Worm (Caenorhabditis elegans): ENCODE data around the gene C08H9.16.

ce11 chrII:9943246-9943645 is 50.7 kb downstream of the C08H9.16 start:
- TF ChIP-seq skn-1 (tag; optimal IDR thresholded peaks at IDR 0.05) = no peak
- no peak for TF ChIP-seq lin-13 (GFP tag; optimal IDR thresholded peaks at IDR 0.05)
- TF ChIP-seq aly-2 (tag; optimal IDR thresholded peaks at IDR 0.05) = no peak
- TF ChIP-seq elt-2 (tag; optimal IDR thresholded peaks at IDR 0.05) = no peak
- no peak for TF ChIP-seq nhr-76 (tag; optimal IDR thresholded peaks at IDR 0.05)
- no peak for TF ChIP-seq elt-3 (tag; optimal IDR thresholded peaks at IDR 0.05)
- no peak for TF ChIP-seq unc-62 (GFP tag; optimal IDR thresholded peaks at IDR 0.05)
- TF ChIP-seq lin-15B (tag; optimal IDR thresholded peaks at IDR 0.05) = no peak

All from whole organism, L1 larva.